Fruit fly (Drosophila melanogaster) whole organism, embryonic: ENCODE results near the gene CG4301.

ENCODE experiments used
- ATbp ChIP-seq: fragments of 200-800 bp; sonication (Bioruptor generic); optimal IDR thresholded peaks from 2 replicates; lab custom pipeline; 2017; ENCODE audit warnings: missing biosample characterization, mild to moderate bottlenecking, missing genetic modification characterization, missing genetic modification reagents
- CG10267 ChIP-seq: fragments of 200-800 bp; sonication (Bioruptor generic); optimal IDR thresholded peaks from 2 replicates; lab custom pipeline; 2018; ENCODE audit warnings: missing biosample characterization, mild to moderate bottlenecking, missing genetic modification characterization, moderate library complexity
- CG11085 ChIP-seq: fragments of 200-800 bp; sonication (Bioruptor generic); IDR thresholded peaks from 2 replicates; pipeline ENCODE4 v1.3.6; 2022; ENCODE audit warnings: missing biosample characterization, missing genetic modification characterization
- CG11695 ChIP-seq: fragments of 200-800 bp; sonication (Bioruptor generic); IDR thresholded peaks from 3 replicates; pipeline ENCODE4 v1.3.6; 2022; ENCODE audit warnings: missing biosample characterization, missing genetic modification characterization
- CG11696 ChIP-seq: fragments of 200-800 bp; sonication (Bioruptor generic); IDR thresholded peaks from 2 replicates; pipeline ENCODE4 v1.3.6; 2022; ENCODE audit warnings: missing biosample characterization, missing genetic modification characterization
- CG12219 ChIP-seq: fragments of 200-800 bp; sonication (Bioruptor generic); optimal IDR thresholded peaks from 3 replicates; lab custom pipeline; 2018; ENCODE audit warnings: missing biosample characterization, mild to moderate bottlenecking, missing genetic modification characterization
- CG12659 ChIP-seq: fragments of 200-800 bp; sonication (Bioruptor generic); optimal IDR thresholded peaks from 3 replicates; lab custom pipeline; 2017; ENCODE audit warnings: mild to moderate bottlenecking, missing biosample characterization, missing genetic modification reagents, missing genetic modification characterization
- CG13894 ChIP-seq: fragments of 200-800 bp; sonication (Bioruptor generic); optimal IDR thresholded peaks from 3 replicates; lab custom pipeline; 2018; ENCODE audit warnings: missing biosample characterization, mild to moderate bottlenecking, missing genetic modification characterization, moderate library complexity
- CG17612 ChIP-seq: fragments of 200-800 bp; sonication (Bioruptor generic); IDR thresholded peaks from 2 replicates; pipeline ENCODE4 v1.3.6; 2022; ENCODE audit warnings: missing biosample characterization, missing genetic modification characterization
- CG18476 ChIP-seq: fragments of 200-800 bp; sonication (Bioruptor generic); optimal IDR thresholded peaks from 2 replicates; lab custom pipeline; 2016; ENCODE audit warnings: missing biosample characterization, mild to moderate bottlenecking, missing genetic modification characterization
- CG18764 ChIP-seq: fragments of 200-800 bp; sonication (Bioruptor generic); optimal IDR thresholded peaks from 3 replicates; lab custom pipeline; 2016; ENCODE audit warnings: missing biosample characterization, missing genetic modification characterization
- CG2116 ChIP-seq: fragments of 200-800 bp; sonication (Bioruptor generic); optimal IDR thresholded peaks from 3 replicates; lab custom pipeline; 2018; ENCODE audit warnings: missing biosample characterization, mild to moderate bottlenecking, missing genetic modification characterization
- CG34224 ChIP-seq: fragments of 200-800 bp; sonication (Bioruptor generic); IDR thresholded peaks from 3 replicates; pipeline ENCODE4 v1.3.6; 2022; ENCODE audit warnings: missing biosample characterization, missing genetic modification characterization; ENCODE audit not compliant: partially characterized antibody
- CG5245 ChIP-seq: fragments of 200-800 bp; sonication (Bioruptor generic); optimal IDR thresholded peaks from 3 replicates; lab custom pipeline; 2016; ENCODE audit warnings: missing biosample characterization, missing genetic modification characterization
- CG5953 ChIP-seq: fragments of 200-800 bp; sonication (Bioruptor generic); IDR thresholded peaks from 2 replicates; pipeline ENCODE4 v1.3.6; 2022; ENCODE audit warnings: missing biosample characterization, missing genetic modification characterization
- CG6683 ChIP-seq: fragments of 200-800 bp; sonication (Bioruptor generic); optimal IDR thresholded peaks from 2 replicates; lab custom pipeline; 2017; ENCODE audit warnings: missing biosample characterization, mild to moderate bottlenecking, missing genetic modification characterization, missing genetic modification reagents
- CG7839 ChIP-seq: fragments of 200-800 bp; sonication (Bioruptor generic); optimal IDR thresholded peaks from 3 replicates; lab custom pipeline; 2018; ENCODE audit warnings: missing biosample characterization, mild to moderate bottlenecking, missing genetic modification characterization, moderate library complexity
- CG8281 ChIP-seq: fragments of 200-800 bp; sonication (Bioruptor generic); optimal IDR thresholded peaks from 2 replicates; lab custom pipeline; 2018; ENCODE audit warnings: missing biosample characterization, mild to moderate bottlenecking, missing genetic modification characterization, moderate library complexity
- CoRest ChIP-seq: fragments of 200-800 bp; sonication (Bioruptor generic); optimal IDR thresholded peaks from 3 replicates; lab custom pipeline; 2018; ENCODE audit warnings: missing biosample characterization, mild to moderate bottlenecking, missing genetic modification characterization, moderate library complexity
- Hmr ChIP-seq: fragments of 200-800 bp; sonication (Bioruptor generic); optimal IDR thresholded peaks from 3 replicates; lab custom pipeline; 2017; ENCODE audit warnings: mild to moderate bottlenecking, missing biosample characterization, missing genetic modification reagents, missing genetic modification characterization
- Hsf ChIP-seq: fragments of 200-800 bp; sonication (Bioruptor generic); optimal IDR thresholded peaks from 3 replicates; lab custom pipeline; 2016; ENCODE audit warnings: missing biosample characterization, missing genetic modification characterization
- Jarid2 ChIP-seq: fragments of 200-800 bp; sonication (Bioruptor generic); optimal IDR thresholded peaks from 3 replicates; lab custom pipeline; 2017; ENCODE audit warnings: mild to moderate bottlenecking, missing biosample characterization, missing genetic modification reagents, missing genetic modification characterization
- Lim3 ChIP-seq: fragments of 200-800 bp; sonication (Bioruptor generic); IDR thresholded peaks from 2 replicates; pipeline ENCODE4 v1.3.6; 2022; ENCODE audit warnings: missing biosample characterization, missing genetic modification characterization
- NC2β ChIP-seq: fragments of 200-800 bp; sonication (Bioruptor generic); optimal IDR thresholded peaks from 2 replicates; lab custom pipeline; 2016; ENCODE audit warnings: missing biosample characterization, missing genetic modification characterization
- Pdp1 ChIP-seq, 2 experiments: fragments of 200-800 bp; sonication (Bioruptor generic); optimal IDR thresholded peaks; 3 replicates each; lab custom pipeline; 2016; ENCODE audit warnings: missing biosample characterization in 2 of 2, missing genetic modification characterization in 2 of 2, mild to moderate bottlenecking in 1 of 2, moderate library complexity in 1 of 2
- Sox100B ChIP-seq: fragments of 200-800 bp; sonication (Bioruptor generic); optimal IDR thresholded peaks from 3 replicates; lab custom pipeline; 2018; ENCODE audit warnings: missing biosample characterization, mild to moderate bottlenecking, missing genetic modification characterization
- Spps ChIP-seq: fragments of 200-800 bp; sonication (Bioruptor generic); optimal IDR thresholded peaks from 2 replicates; lab custom pipeline; 2018; ENCODE audit warnings: missing biosample characterization, mild to moderate bottlenecking, missing genetic modification characterization
- YL-1 ChIP-seq: fragments of 200-800 bp; sonication (Bioruptor generic); optimal IDR thresholded peaks from 3 replicates; lab custom pipeline; 2017; ENCODE audit warnings: missing biosample characterization, mild to moderate bottlenecking, missing genetic modification characterization
- al ChIP-seq: fragments of 200-800 bp; sonication (Bioruptor generic); IDR thresholded peaks from 2 replicates; pipeline ENCODE4 v1.3.6; 2022; ENCODE audit warnings: missing biosample characterization, missing genetic modification characterization
- az2 ChIP-seq: fragments of 200-800 bp; sonication (Bioruptor generic); optimal IDR thresholded peaks from 3 replicates; lab custom pipeline; 2016; ENCODE audit warnings: missing biosample characterization, missing genetic modification characterization
- bsh ChIP-seq, 2 experiments: fragments of 200-800 bp; sonication (Bioruptor generic); optimal IDR thresholded peaks; 2 replicates each; lab custom pipeline; 2017 to 2018; ENCODE audit warnings: mild to moderate bottlenecking in 2 of 2, missing biosample characterization in 2 of 2, missing genetic modification characterization in 2 of 2, moderate library complexity in 1 of 2
- chn ChIP-seq: fragments of 200-800 bp; sonication (Bioruptor generic); optimal IDR thresholded peaks from 2 replicates; lab custom pipeline; 2016; ENCODE audit warnings: missing biosample characterization, missing genetic modification characterization
- dati ChIP-seq: fragments of 200-800 bp; sonication (Bioruptor generic); IDR thresholded peaks from 2 replicates; pipeline ENCODE4 v1.3.6; 2022; ENCODE audit warnings: missing biosample characterization, missing genetic modification characterization
- dmrt99B ChIP-seq: fragments of 200-800 bp; sonication (Bioruptor generic); optimal IDR thresholded peaks from 2 replicates; lab custom pipeline; 2018; ENCODE audit warnings: missing biosample characterization, mild to moderate bottlenecking, missing genetic modification characterization, moderate library complexity
- fd64A ChIP-seq: fragments of 200-800 bp; sonication (Bioruptor generic); optimal IDR thresholded peaks from 3 replicates; lab custom pipeline; 2018; ENCODE audit warnings: missing biosample characterization, mild to moderate bottlenecking, missing genetic modification characterization
- ftz-f1 ChIP-seq: fragments of 200-800 bp; sonication (Bioruptor generic); optimal IDR thresholded peaks from 2 replicates; lab custom pipeline; 2016; ENCODE audit warnings: missing biosample characterization, missing genetic modification characterization
- gcm ChIP-seq: fragments of 200-800 bp; sonication (Bioruptor generic); optimal IDR thresholded peaks from 2 replicates; lab custom pipeline; 2019; ENCODE audit warnings: missing biosample characterization, mild to moderate bottlenecking, missing genetic modification characterization, moderate library complexity
- gsb-n ChIP-seq: fragments of 200-800 bp; sonication (Bioruptor generic); optimal IDR thresholded peaks from 3 replicates; lab custom pipeline; 2018; ENCODE audit warnings: missing biosample characterization, mild to moderate bottlenecking, missing genetic modification characterization
- h ChIP-seq: fragments of >200 bp; optimal IDR thresholded peaks from 2 replicates; lab custom pipeline; 2017
- hb ChIP-seq: fragments of 200-800 bp; sonication (Bioruptor generic); IDR thresholded peaks from 3 replicates; pipeline ENCODE4 v1.3.6; 2022; ENCODE audit warnings: missing biosample characterization, missing genetic modification characterization; ENCODE audit not compliant: partially characterized antibody
- hbn ChIP-seq: fragments of 200-800 bp; sonication (Bioruptor generic); IDR thresholded peaks from 2 replicates; pipeline ENCODE4 v1.3.6; 2022; ENCODE audit warnings: missing biosample characterization, missing genetic modification characterization; ENCODE audit not compliant: partially characterized antibody
- ind ChIP-seq: fragments of 200-800 bp; sonication (Bioruptor generic); optimal IDR thresholded peaks from 3 replicates; lab custom pipeline; 2016; ENCODE audit warnings: missing biosample characterization, missing genetic modification characterization
- insv ChIP-seq, 2 experiments: fragments of 200-800 bp; sonication (Bioruptor generic); optimal IDR thresholded peaks; 3 replicates each; lab custom pipeline; 2016 to 2018; ENCODE audit warnings: missing biosample characterization in 2 of 2, missing genetic modification characterization in 2 of 2
- ken ChIP-seq: fragments of 200-800 bp; sonication (Bioruptor generic); IDR thresholded peaks from 3 replicates; pipeline ENCODE4 v1.3.6; 2022; ENCODE audit warnings: missing biosample characterization, missing genetic modification characterization
- mirr ChIP-seq: fragments of 200-800 bp; sonication (Bioruptor generic); optimal IDR thresholded peaks from 3 replicates; lab custom pipeline; 2018; ENCODE audit warnings: missing biosample characterization, mild to moderate bottlenecking, missing genetic modification characterization
- mld ChIP-seq: fragments of 200-800 bp; sonication (Bioruptor generic); IDR thresholded peaks from 3 replicates; pipeline ENCODE4 v1.3.6; 2022; ENCODE audit warnings: missing biosample characterization, missing genetic modification characterization; ENCODE audit not compliant: partially characterized antibody
- nom ChIP-seq: fragments of 200-800 bp; sonication (Bioruptor generic); optimal IDR thresholded peaks from 2 replicates; lab custom pipeline; 2017; ENCODE audit warnings: missing biosample characterization, missing genetic modification characterization, mild to moderate bottlenecking, moderate library complexity, missing genetic modification reagents
- peb ChIP-seq: fragments of 200-800 bp; sonication (Bioruptor generic); IDR thresholded peaks from 2 replicates; pipeline ENCODE4 v1.3.6; 2022; ENCODE audit warnings: missing biosample characterization, missing genetic modification characterization
- phol ChIP-seq: fragments of 200-800 bp; sonication (Bioruptor generic); optimal IDR thresholded peaks from 3 replicates; lab custom pipeline; 2018; ENCODE audit warnings: missing biosample characterization, mild to moderate bottlenecking, missing genetic modification characterization, moderate library complexity
- run ChIP-seq: fragments of 200-800 bp; sonication (Bioruptor generic); optimal IDR thresholded peaks from 3 replicates; lab custom pipeline; 2018; ENCODE audit warnings: missing biosample characterization, mild to moderate bottlenecking, missing genetic modification characterization
- sqz ChIP-seq: fragments of 200-800 bp; sonication (Bioruptor generic); optimal IDR thresholded peaks from 3 replicates; lab custom pipeline; 2018; ENCODE audit warnings: missing biosample characterization, mild to moderate bottlenecking, missing genetic modification characterization

The CG4301 gene

dm6 chrX:16446769-16447168 lies 41.5 kb downstream of the CG4301 start, which contains the start of gene eIF2alpha (continued):
- peak; percentile 65 for TF ChIP-seq hb
- no peak for TF ChIP-seq dati (GFP tag; lab: Robert Waterston, UW)
- no peak for TF ChIP-seq h
- peak; percentile 32 for TF ChIP-seq mirr (GFP tag; lab: Kevin White, UChicago)
- TF ChIP-seq Sox100B (GFP tag; lab: Kevin White, UChicago) = no peak
- peak; percentile 76 for TF ChIP-seq hbn (GFP tag; lab: Robert Waterston, UW)
- TF ChIP-seq CG18764 (GFP tag; lab: Kevin White, UChicago) = no peak
- peak in 1 of 2 experiments; percentile 50 for TF ChIP-seq Pdp1 (GFP tag; optimal IDR thresholded peaks at IDR 0.05; lab: Kevin White, UChicago)
- no peak for TF ChIP-seq CG5245 (GFP tag; lab: Kevin White, UChicago)
- TF ChIP-seq al (GFP tag; lab: Robert Waterston, UW) = no peak
- TF ChIP-seq bsh (GFP tag; optimal IDR thresholded peaks at IDR 0.05; lab: Kevin White, UChicago) = no peak
- TF ChIP-seq Lim3 (GFP tag; lab: Robert Waterston, UW) = no peak
- TF ChIP-seq dmrt99B (tag; lab: Kevin White, UChicago) = no peak
- peak; percentile 94 for TF ChIP-seq CG2116 (GFP tag; lab: Kevin White, UChicago)
- no peak for TF ChIP-seq ATbp (GFP tag; lab: Kevin White, UChicago)
- TF ChIP-seq run (tag; lab: Kevin White, UChicago) = no peak
- peak; percentile 19 for TF ChIP-seq phol (tag; lab: Kevin White, UChicago)
- no peak for TF ChIP-seq CG18476 (GFP tag; lab: Kevin White, UChicago)
- no peak for TF ChIP-seq NC2β (GFP tag; lab: Kevin White, UChicago)
- TF ChIP-seq CG11085 = no peak
- no peak for TF ChIP-seq Hmr (GFP tag; lab: Kevin White, UChicago)
- no peak for TF ChIP-seq CG13894 (tag; lab: Kevin White, UChicago)
- no peak for TF ChIP-seq CG17612 (GFP tag; lab: Robert Waterston, UW)
- no peak for TF ChIP-seq CG12219
- no peak for TF ChIP-seq ind (GFP tag; lab: Kevin White, UChicago)
- peak; percentile 69 for TF ChIP-seq ftz-f1 (GFP tag; lab: Kevin White, UChicago)
- TF ChIP-seq mld (GFP tag; lab: Robert Waterston, UW) = peak; percentile 70; the same call in 1 of the 3 replicates
- TF ChIP-seq CG11696 = no peak
- TF ChIP-seq nom (GFP tag; lab: Kevin White, UChicago) = no peak
- TF ChIP-seq peb (GFP tag; lab: Robert Waterston, UW) = no peak
- no peak for TF ChIP-seq az2
- TF ChIP-seq CG8281 = no peak
- TF ChIP-seq CG5953 = no peak
- TF ChIP-seq Jarid2 (GFP tag; lab: Kevin White, UChicago) = no peak
- no peak for TF ChIP-seq CG7839 (tag; lab: Kevin White, UChicago)
- TF ChIP-seq Spps (tag; lab: Kevin White, UChicago) = no peak
- no peak for TF ChIP-seq gcm (GFP tag; lab: Kevin White, UChicago)
- TF ChIP-seq CG12659 = peak; percentile 48
- TF ChIP-seq YL-1 = peak; percentile 56
- TF ChIP-seq CG11695 (GFP tag; lab: Robert Waterston, UW) = no peak
- no peak for TF ChIP-seq Hsf (GFP tag; lab: Kevin White, UChicago)
- peak in 1 of 2 experiments; percentile 49 for TF ChIP-seq insv (GFP tag; optimal IDR thresholded peaks at IDR 0.05; lab: Kevin White, UChicago)
- TF ChIP-seq ken (GFP tag; lab: Robert Waterston, UW) = no peak
- TF ChIP-seq chn (GFP tag; lab: Kevin White, UChicago) = no peak
- peak; percentile 11 for TF ChIP-seq CG10267
- TF ChIP-seq CoRest (tag; lab: Kevin White, UChicago) = no peak
- peak; percentile 70 for TF ChIP-seq CG34224 (GFP tag; lab: Robert Waterston, UW)
- no peak for TF ChIP-seq fd64A (GFP tag; lab: Kevin White, UChicago)
- TF ChIP-seq sqz (GFP tag; lab: Kevin White, UChicago) = no peak
- TF ChIP-seq CG6683 (GFP tag; lab: Kevin White, UChicago) = no peak
- no peak for TF ChIP-seq gsb-n (tag; lab: Kevin White, UChicago)
